Worm (Caenorhabditis elegans): Measurements from ENCODE around the gene F20G2.5.

DNA sequence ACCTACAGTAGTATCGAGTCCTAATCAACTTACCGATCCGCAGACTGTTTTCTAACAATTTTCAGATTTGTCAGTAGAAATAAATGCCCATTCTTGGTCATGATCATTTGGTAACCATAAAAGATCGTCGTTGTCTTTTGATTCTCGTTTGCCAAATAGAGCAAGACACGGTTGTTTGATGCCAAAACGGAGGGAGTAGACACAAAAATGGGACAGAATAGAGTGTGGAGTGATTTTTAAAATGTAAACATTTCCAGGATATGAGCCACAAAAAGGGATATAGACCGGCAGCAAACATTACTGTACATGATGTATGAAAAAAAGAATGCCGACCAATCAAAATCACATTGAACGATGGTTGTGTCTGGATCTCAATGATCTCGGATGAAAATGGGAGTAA lies 45.6 kb downstream of the F20G2.5 start, which contains the start of gene F55B12.2:
- TF ChIP-seq ceh-28 (tag; optimal IDR thresholded peaks at IDR 0.05) = no peak
- TF ChIP-seq lin-15B (tag; optimal IDR thresholded peaks at IDR 0.05) = no peak
- no peak for TF ChIP-seq nhr-11 (tag; optimal IDR thresholded peaks at IDR 0.05)
- no peak for TF ChIP-seq ama-1 (optimal IDR thresholded peaks at IDR 0.05)
- no peak for TF ChIP-seq spr-1 (tag; optimal IDR thresholded peaks at IDR 0.05)
- no peak for TF ChIP-seq R02D3.7 (tag; optimal IDR thresholded peaks at IDR 0.05)
- no peak for TF ChIP-seq unc-62 (GFP tag; optimal IDR thresholded peaks at IDR 0.05 in 1 of 2)
- no peak for TF ChIP-seq unc-62 (tag; optimal IDR thresholded peaks at IDR 0.05)
- TF ChIP-seq pha-4 (GFP tag; IDR thresholded peaks at IDR 0.05) = no peak
- no peak for TF ChIP-seq pha-4 (tag; optimal IDR thresholded peaks at IDR 0.05)
- TF ChIP-seq zag-1 (tag; optimal IDR thresholded peaks at IDR 0.05) = no peak
- TF ChIP-seq unc-130 (GFP tag; optimal IDR thresholded peaks at IDR 0.05) = no peak
- no peak for TF ChIP-seq unc-39 (tag; optimal IDR thresholded peaks at IDR 0.05)
- no peak for TF ChIP-seq lin-39 (tag; optimal IDR thresholded peaks at IDR 0.05)
- no peak for TF ChIP-seq hlh-11 (tag; optimal IDR thresholded peaks at IDR 0.05)

All from whole organism, L4 larva.